Fruit fly (Drosophila melanogaster) whole organism, prepupa: Measurements from ENCODE around the gene CG12502.

ENCODE experiments used
- Blimp-1 ChIP-seq: fragments of 200-800 bp; sonication (Bioruptor generic); optimal IDR thresholded peaks from 3 replicates; lab custom pipeline; 2017; ENCODE audit warnings: missing biosample characterization, missing genetic modification characterization, mild to moderate bottlenecking, moderate library complexity, missing genetic modification reagents
- CG10669 ChIP-seq: fragments of 200-800 bp; sonication (Bioruptor generic); optimal IDR thresholded peaks from 3 replicates; lab custom pipeline; 2018; ENCODE audit warnings: missing biosample characterization, mild to moderate bottlenecking, missing genetic modification characterization, moderate library complexity
- CG11294 ChIP-seq: fragments of 200-800 bp; sonication (Bioruptor generic); IDR thresholded peaks from 2 replicates; pipeline ENCODE4 v1.3.6; 2022; ENCODE audit warnings: missing biosample characterization, missing genetic modification characterization
- CG11762 ChIP-seq: fragments of 200-800 bp; sonication (Bioruptor generic); optimal IDR thresholded peaks from 3 replicates; lab custom pipeline; 2016; ENCODE audit warnings: missing biosample characterization, missing genetic modification characterization; ENCODE audit not compliant: insufficient read depth
- CG11902 ChIP-seq: fragments of 200-800 bp; sonication (Bioruptor generic); optimal IDR thresholded peaks from 3 replicates; lab custom pipeline; 2016; ENCODE audit warnings: missing biosample characterization, missing genetic modification characterization
- CG15336 ChIP-seq: fragments of 200-800 bp; sonication (Bioruptor generic); IDR thresholded peaks from 2 replicates; pipeline ENCODE4 v1.3.6; 2022; ENCODE audit warnings: missing biosample characterization, missing genetic modification characterization
- CG16779 ChIP-seq: fragments of 200-800 bp; sonication (Bioruptor generic); optimal IDR thresholded peaks from 3 replicates; lab custom pipeline; 2017; ENCODE audit warnings: missing biosample characterization, mild to moderate bottlenecking, missing genetic modification characterization
- CG3032 ChIP-seq: fragments of 200-800 bp; optimal IDR thresholded peaks from 2 replicates; lab custom pipeline; 2019; ENCODE audit warnings: missing biosample characterization, mild to moderate bottlenecking, missing genetic modification characterization, moderate library complexity
- CG31627 ChIP-seq: fragments of 200-800 bp; sonication (Bioruptor generic); optimal IDR thresholded peaks from 3 replicates; lab custom pipeline; 2016; ENCODE audit warnings: missing biosample characterization, missing genetic modification characterization
- CG32006 ChIP-seq: fragments of 200-800 bp; sonication (Bioruptor generic); optimal IDR thresholded peaks from 3 replicates; lab custom pipeline; 2017; ENCODE audit warnings: missing biosample characterization, mild to moderate bottlenecking, missing genetic modification characterization
- CG34406 ChIP-seq: fragments of 200-800 bp; sonication (Bioruptor generic); optimal IDR thresholded peaks from 3 replicates; lab custom pipeline; 2016; ENCODE audit warnings: missing biosample characterization, missing genetic modification characterization
- CG4318 ChIP-seq: fragments of 200-800 bp; sonication (Bioruptor generic); optimal IDR thresholded peaks from 3 replicates; lab custom pipeline; 2017; ENCODE audit warnings: missing biosample characterization, mild to moderate bottlenecking, missing genetic modification characterization
- CG6163 ChIP-seq: fragments of 200-800 bp; sonication (Bioruptor generic); IDR thresholded peaks from 3 replicates; pipeline ENCODE4 v1.3.6; 2022; ENCODE audit warnings: missing biosample characterization, missing genetic modification characterization
- CG6792 ChIP-seq: fragments of 200-800 bp; sonication (Bioruptor generic); optimal IDR thresholded peaks from 3 replicates; lab custom pipeline; 2016; ENCODE audit warnings: missing biosample characterization, missing genetic modification characterization
- CG6808 ChIP-seq: fragments of 200-800 bp; sonication (Bioruptor generic); optimal IDR thresholded peaks from 3 replicates; lab custom pipeline; 2017; ENCODE audit warnings: missing biosample characterization, missing genetic modification characterization, mild to moderate bottlenecking, moderate library complexity, missing genetic modification reagents
- CG6854 ChIP-seq: fragments of 200-800 bp; sonication (Bioruptor generic); optimal IDR thresholded peaks from 2 replicates; lab custom pipeline; 2017; ENCODE audit warnings: missing biosample characterization, mild to moderate bottlenecking, missing genetic modification characterization
- CG7368 ChIP-seq: fragments of 200-800 bp; sonication (Bioruptor generic); optimal IDR thresholded peaks from 3 replicates; lab custom pipeline; 2016; ENCODE audit warnings: missing biosample characterization, missing genetic modification characterization
- CG8119 ChIP-seq: fragments of 200-800 bp; sonication (Bioruptor generic); IDR thresholded peaks from 3 replicates; pipeline ENCODE4 v1.3.6; 2022; ENCODE audit warnings: missing biosample characterization, missing genetic modification characterization
- CG8319 ChIP-seq: fragments of 200-800 bp; sonication (Bioruptor generic); optimal IDR thresholded peaks from 3 replicates; lab custom pipeline; 2016; ENCODE audit warnings: missing biosample characterization, missing genetic modification characterization
- CG8632 ChIP-seq: fragments of 200-800 bp; sonication (Bioruptor generic); optimal IDR thresholded peaks from 3 replicates; lab custom pipeline; 2016; ENCODE audit warnings: missing biosample characterization, missing genetic modification characterization
- CG9139 ChIP-seq: fragments of 200-800 bp; sonication (Bioruptor generic); optimal IDR thresholded peaks from 3 replicates; lab custom pipeline; 2017; ENCODE audit warnings: missing biosample characterization, mild to moderate bottlenecking, missing genetic modification characterization
- Eip75B ChIP-seq: fragments of 200-800 bp; sonication (Bioruptor generic); optimal IDR thresholded peaks from 3 replicates; lab custom pipeline; 2016; ENCODE audit warnings: missing biosample characterization, missing genetic modification characterization
- Eip78C ChIP-seq: fragments of 200-800 bp; sonication (Bioruptor generic); peaks from one replicate; lab custom pipeline; 2016; ENCODE audit warnings: missing biosample characterization, missing genetic modification characterization
- Ets21C ChIP-seq: fragments of 200-800 bp; sonication (Bioruptor generic); optimal IDR thresholded peaks from 3 replicates; lab custom pipeline; 2016; ENCODE audit warnings: missing biosample characterization, missing genetic modification characterization
- Gug ChIP-seq: fragments of 200-800 bp; sonication (Bioruptor generic); IDR thresholded peaks from 2 replicates; pipeline ENCODE4 v1.3.6; 2022; ENCODE audit warnings: missing biosample characterization, missing genetic modification characterization
- Hr38 ChIP-seq: sonication (Bioruptor generic); optimal IDR thresholded peaks from 2 replicates; lab custom pipeline; 2016; ENCODE audit warnings: missing biosample characterization, missing genetic modification characterization
- Hr39 ChIP-seq: fragments of 200-800 bp; sonication (Bioruptor generic); optimal IDR thresholded peaks from 2 replicates; lab custom pipeline; 2016; ENCODE audit warnings: missing biosample characterization, missing genetic modification characterization
- Hr4 ChIP-seq: fragments of 200-800 bp; sonication (Bioruptor generic); optimal IDR thresholded peaks from 3 replicates; lab custom pipeline; 2016; ENCODE audit warnings: missing biosample characterization, missing genetic modification characterization
- OdsH ChIP-seq: fragments of 200-800 bp; sonication (Bioruptor generic); optimal IDR thresholded peaks from 3 replicates; lab custom pipeline; 2016; ENCODE audit warnings: missing biosample characterization, missing genetic modification characterization
- Smox ChIP-seq: fragments of 200-800 bp; sonication (Bioruptor generic); optimal IDR thresholded peaks from 3 replicates; lab custom pipeline; 2016; ENCODE audit warnings: missing biosample characterization, missing genetic modification characterization
- Sox102F ChIP-seq: fragments of 200-800 bp; sonication (Bioruptor generic); optimal IDR thresholded peaks from 2 replicates; lab custom pipeline; 2016; ENCODE audit warnings: missing biosample characterization, mild to moderate bottlenecking, missing genetic modification characterization
- Sox14 ChIP-seq: fragments of 200-800 bp; sonication (Bioruptor generic); optimal IDR thresholded peaks from 3 replicates; lab custom pipeline; 2016; ENCODE audit warnings: missing biosample characterization, missing genetic modification characterization
- Sox15 ChIP-seq: fragments of 200-800 bp; sonication (Bioruptor generic); optimal IDR thresholded peaks from 3 replicates; lab custom pipeline; 2016; ENCODE audit warnings: missing biosample characterization, missing genetic modification characterization
- achi ChIP-seq: fragments of 200-800 bp; sonication (Bioruptor generic); optimal IDR thresholded peaks from 3 replicates; lab custom pipeline; 2016; ENCODE audit warnings: missing biosample characterization, missing genetic modification characterization
- dac ChIP-seq: fragments of 200-800 bp; sonication (Bioruptor generic); optimal IDR thresholded peaks from 2 replicates; lab custom pipeline; 2017; ENCODE audit warnings: missing biosample characterization, mild to moderate bottlenecking, missing genetic modification characterization
- dsx ChIP-seq: fragments of 200-800 bp; optimal IDR thresholded peaks from 3 replicates; lab custom pipeline; 2019; ENCODE audit warnings: missing biosample characterization, mild to moderate bottlenecking, missing genetic modification characterization, moderate library complexity; ENCODE audit not compliant: poor library complexity, severe bottlenecking
- eg ChIP-seq: fragments of 200-800 bp; sonication (Bioruptor generic); IDR thresholded peaks from 3 replicates; pipeline ENCODE4 v1.3.6; 2022; ENCODE audit warnings: missing biosample characterization, missing genetic modification characterization
- esn ChIP-seq: fragments of 200-800 bp; sonication (Bioruptor generic); optimal IDR thresholded peaks from 2 replicates; lab custom pipeline; 2016; ENCODE audit warnings: missing biosample characterization, mild to moderate bottlenecking, missing genetic modification characterization, moderate library complexity
- fd59A ChIP-seq: fragments of 200-800 bp; sonication (Bioruptor generic); optimal IDR thresholded peaks from 2 replicates; lab custom pipeline; 2017; ENCODE audit warnings: missing biosample characterization, mild to moderate bottlenecking, missing genetic modification characterization, missing genetic modification reagents
- fd85E ChIP-seq: fragments of 200-800 bp; sonication (Bioruptor generic); optimal IDR thresholded peaks from 3 replicates; lab custom pipeline; 2016; ENCODE audit warnings: missing biosample characterization, missing genetic modification characterization
- fkh ChIP-seq: fragments of 200-800 bp; sonication (Bioruptor generic); optimal IDR thresholded peaks from 3 replicates; lab custom pipeline; 2017; ENCODE audit warnings: missing biosample characterization, mild to moderate bottlenecking, missing genetic modification characterization, moderate library complexity
- lz ChIP-seq: fragments of 200-800 bp; sonication (Bioruptor generic); optimal IDR thresholded peaks from 3 replicates; lab custom pipeline; 2016; ENCODE audit warnings: missing biosample characterization, missing genetic modification characterization
- net ChIP-seq: fragments of 200-800 bp; sonication (Bioruptor generic); optimal IDR thresholded peaks from 3 replicates; lab custom pipeline; 2016; ENCODE audit warnings: missing biosample characterization, missing genetic modification characterization
- pdm3 ChIP-seq: fragments of 200-800 bp; sonication (Bioruptor generic); optimal IDR thresholded peaks from 3 replicates; lab custom pipeline; 2016; ENCODE audit warnings: missing biosample characterization, missing genetic modification characterization
- ss ChIP-seq, 2 experiments: fragments of 200-800 bp; sonication (Bioruptor generic); optimal IDR thresholded peaks; 2 replicates in 1 of 2; 3 replicates in 1 of 2; lab custom pipeline; 2017 to 2018; ENCODE audit warnings: mild to moderate bottlenecking in 2 of 2, missing biosample characterization in 2 of 2, missing genetic modification characterization in 2 of 2, moderate library complexity in 1 of 2
- svp ChIP-seq: fragments of 200-800 bp; sonication (Bioruptor generic); peaks from one replicate; lab custom pipeline; 2016; ENCODE audit warnings: missing biosample characterization, missing genetic modification characterization
- vri ChIP-seq: fragments of 200-800 bp; sonication (Bioruptor generic); optimal IDR thresholded peaks from 3 replicates; lab custom pipeline; 2016; ENCODE audit warnings: missing biosample characterization, mild to moderate bottlenecking, missing genetic modification characterization

The CG12502 gene

dm6 chr3L:835455-836034 is 29.7 kb upstream of the CG12502 start, which contains the start of gene CG42554:
TSS of gene CG42554 (plus strand) at chr3L:835683.
- TF ChIP-seq fd85E = no peak
- peak; percentile 79 for TF ChIP-seq Blimp-1
- no peak for TF ChIP-seq ss (GFP tag; optimal IDR thresholded peaks at IDR 0.05; lab: Kevin White, UChicago)
- TF ChIP-seq CG16779 (tag; lab: Kevin White, UChicago) = no peak
- TF ChIP-seq CG8119 (GFP tag; lab: Robert Waterston, UW) = no peak
- no peak for TF ChIP-seq svp (GFP tag; lab: Kevin White, UChicago)
- TF ChIP-seq CG6163 (GFP tag; lab: Robert Waterston, UW) = no peak
- no peak for TF ChIP-seq CG6854
- TF ChIP-seq achi (GFP tag; lab: Kevin White, UChicago) = no peak
- TF ChIP-seq CG10669 = no peak
- no peak for TF ChIP-seq OdsH (GFP tag; lab: Kevin White, UChicago)
- TF ChIP-seq CG32006 (GFP tag; lab: Kevin White, UChicago) = no peak
- no peak for TF ChIP-seq CG8319 (GFP tag; lab: Kevin White, UChicago)
- no peak for TF ChIP-seq dac
- TF ChIP-seq Ets21C (GFP tag; lab: Kevin White, UChicago) = no peak
- TF ChIP-seq CG11762 (GFP tag; lab: Kevin White, UChicago) = no peak
- TF ChIP-seq net = no peak
- TF ChIP-seq Eip78C (GFP tag; lab: Kevin White, UChicago) = peak; percentile 11
- TF ChIP-seq fkh (GFP tag; lab: Kevin White, UChicago) = peak; percentile 94
- no peak for TF ChIP-seq CG11294 (GFP tag; lab: Robert Waterston, UW)
- TF ChIP-seq Hr38 (GFP tag; lab: Kevin White, UChicago) = no peak
- TF ChIP-seq vri = no peak

- peak; percentile 35 for TF ChIP-seq CG9139
- TF ChIP-seq Sox15 = peak; percentile 90
- TF ChIP-seq CG7368 (GFP tag; lab: Kevin White, UChicago) = peak; percentile 83
- TF ChIP-seq CG31627 (GFP tag; lab: Kevin White, UChicago) = peak; percentile 95
- peak; percentile 84 for TF ChIP-seq CG11902 (GFP tag; lab: Kevin White, UChicago)
- TF ChIP-seq dac = peak; percentile 83
- TF ChIP-seq fd59A = peak; percentile 67
- TF ChIP-seq CG11294 (GFP tag; lab: Robert Waterston, UW) = peak; percentile 76
- TF ChIP-seq lz (GFP tag; lab: Kevin White, UChicago) = peak; percentile 92
- peak; percentile 99 for TF ChIP-seq fkh (GFP tag; lab: Kevin White, UChicago)
- peak; percentile 93 for TF ChIP-seq esn (GFP tag; lab: Kevin White, UChicago)
- TF ChIP-seq Sox102F = no peak
- TF ChIP-seq eg (GFP tag; lab: Robert Waterston, UW) = peak; percentile 89
- TF ChIP-seq Eip75B = peak; percentile 90
- peak; percentile 94 for TF ChIP-seq Hr4 (GFP tag; lab: Kevin White, UChicago)
- TF ChIP-seq CG8319 (GFP tag; lab: Kevin White, UChicago) = peak; percentile 74
- TF ChIP-seq CG4318 (GFP tag; lab: Kevin White, UChicago) = no peak
- TF ChIP-seq pdm3 (GFP tag; lab: Kevin White, UChicago) = no peak
- TF ChIP-seq CG6854 = peak; percentile 83
- no peak for TF ChIP-seq CG16779 (tag; lab: Kevin White, UChicago)
- TF ChIP-seq CG32006 (GFP tag; lab: Kevin White, UChicago) = peak; percentile 89
- peak; percentile 70 for TF ChIP-seq dsx (GFP tag; lab: Kevin White, UChicago)
- peak; percentile 90 for TF ChIP-seq CG34406 (GFP tag; lab: Kevin White, UChicago)
- TF ChIP-seq svp (GFP tag; lab: Kevin White, UChicago) = no peak
- peak; percentile 85 for TF ChIP-seq CG8632
- peak; percentile 94 for TF ChIP-seq Sox14 (GFP tag; lab: Kevin White, UChicago)
- TF ChIP-seq CG10669 = peak; percentile 82
- peak; percentile 85 for TF ChIP-seq CG6808
- TF ChIP-seq CG8119 (GFP tag; lab: Robert Waterston, UW) = peak; percentile 80
- TF ChIP-seq CG6792 = peak; percentile 83
- TF ChIP-seq CG15336 (GFP tag; lab: Robert Waterston, UW) = peak; percentile 72
- TF ChIP-seq CG3032 (tag; lab: Kevin White, UChicago) = peak; percentile 88
- no peak for TF ChIP-seq Smox (GFP tag; lab: Kevin White, UChicago)
- peak; percentile 25 for TF ChIP-seq fd85E
- peak; percentile 31 for TF ChIP-seq Hr38 (GFP tag; lab: Kevin White, UChicago)
- peak; percentile 93 for TF ChIP-seq OdsH (GFP tag; lab: Kevin White, UChicago)
- TF ChIP-seq Gug (GFP tag; lab: Robert Waterston, UW) = peak; percentile 82
- TF ChIP-seq Hr39 (GFP tag; lab: Kevin White, UChicago) = peak; percentile 94
Measured at dm6 chr3L:837552-838187, 27.5 kb upstream of the CG12502 start, which contains the start of the genes CG13901 and CG13887. TSS of gene CG13901 (minus strand) at chr3L:837821. TSS of gene CG13887 (plus strand) at chr3L:837861.
